Fruit fly (Drosophila melanogaster) whole organism, embryonic: ENCODE results near the gene CG5697.

Source experiments
- B-H2 ChIP-seq: fragments of 200-800 bp; sonication (Bioruptor generic); optimal IDR thresholded peaks from 2 replicates; lab custom pipeline; 2018; ENCODE audit warnings: missing biosample characterization, mild to moderate bottlenecking, missing genetic modification characterization
- BtbVII ChIP-seq: fragments of 200-800 bp; sonication (Bioruptor generic); optimal IDR thresholded peaks from 3 replicates; lab custom pipeline; 2017; ENCODE audit warnings: missing biosample characterization, mild to moderate bottlenecking, missing genetic modification characterization
- CG10959 ChIP-seq: fragments of 200-800 bp; sonication (Bioruptor generic); IDR thresholded peaks from 2 replicates; pipeline ENCODE4 v1.3.6; 2022; ENCODE audit warnings: missing biosample characterization, missing genetic modification characterization
- CG12299 ChIP-seq: fragments of 200-800 bp; sonication (Bioruptor generic); optimal IDR thresholded peaks from 2 replicates; lab custom pipeline; 2018; ENCODE audit warnings: missing biosample characterization, mild to moderate bottlenecking, missing genetic modification characterization
- CG12391 ChIP-seq: fragments of 200-800 bp; sonication (Bioruptor generic); optimal IDR thresholded peaks from 3 replicates; lab custom pipeline; 2018; ENCODE audit warnings: missing biosample characterization, mild to moderate bottlenecking, missing genetic modification characterization, moderate library complexity
- CG15269 ChIP-seq: fragments of 200-800 bp; sonication (Bioruptor generic); optimal IDR thresholded peaks from 2 replicates; lab custom pipeline; 2018; ENCODE audit warnings: missing biosample characterization, mild to moderate bottlenecking, missing genetic modification characterization, moderate library complexity
- CG15601 ChIP-seq: fragments of 200-800 bp; sonication (Bioruptor generic); optimal IDR thresholded peaks from 3 replicates; lab custom pipeline; 2019; ENCODE audit warnings: missing biosample characterization, mild to moderate bottlenecking, missing genetic modification characterization, moderate library complexity
- CG17361 ChIP-seq: fragments of 200-800 bp; sonication (Bioruptor generic); IDR thresholded peaks from 3 replicates; pipeline ENCODE4 v1.3.6; 2022; ENCODE audit warnings: missing biosample characterization, missing genetic modification characterization
- CG17912 ChIP-seq: fragments of 200-800 bp; sonication (Bioruptor generic); optimal IDR thresholded peaks from 2 replicates; lab custom pipeline; 2018; ENCODE audit warnings: missing biosample characterization, mild to moderate bottlenecking, missing genetic modification characterization
- CG18476 ChIP-seq: fragments of 200-800 bp; sonication (Bioruptor generic); optimal IDR thresholded peaks from 2 replicates; lab custom pipeline; 2016; ENCODE audit warnings: missing biosample characterization, mild to moderate bottlenecking, missing genetic modification characterization
- CG18599 ChIP-seq: fragments of 200-800 bp; sonication (Bioruptor generic); optimal IDR thresholded peaks from 3 replicates; lab custom pipeline; 2017; ENCODE audit warnings: missing biosample characterization, missing genetic modification characterization, mild to moderate bottlenecking, moderate library complexity, missing genetic modification reagents
- CG2199 ChIP-seq: fragments of 200-800 bp; sonication (Bioruptor generic); IDR thresholded peaks from 3 replicates; pipeline ENCODE4 v1.3.6; 2022; ENCODE audit warnings: missing biosample characterization, missing genetic modification characterization
- CG31441 ChIP-seq: fragments of 200-800 bp; sonication (Bioruptor generic); IDR thresholded peaks from 2 replicates; pipeline ENCODE4 v1.3.6; 2022; ENCODE audit warnings: missing biosample characterization, missing genetic modification characterization
- CG3281 ChIP-seq: fragments of 200-800 bp; sonication (Bioruptor generic); optimal IDR thresholded peaks from 3 replicates; lab custom pipeline; 2017; ENCODE audit warnings: missing biosample characterization, mild to moderate bottlenecking, missing genetic modification characterization
- CG3847 ChIP-seq: fragments of 200-800 bp; sonication (Bioruptor generic); IDR thresholded peaks from 2 replicates; pipeline ENCODE4 v1.3.6; 2022; ENCODE audit warnings: missing biosample characterization, missing genetic modification characterization
- CG4282 ChIP-seq: fragments of 200-800 bp; sonication (Bioruptor generic); optimal IDR thresholded peaks from 2 replicates; lab custom pipeline; 2016; ENCODE audit warnings: missing biosample characterization, missing genetic modification characterization
- CG4404 ChIP-seq: fragments of 200-800 bp; sonication (Bioruptor generic); IDR thresholded peaks from 2 replicates; pipeline ENCODE4 v1.3.6; 2022; ENCODE audit warnings: missing biosample characterization, missing genetic modification characterization
- CG6791 ChIP-seq: fragments of 200-800 bp; sonication (Bioruptor generic); IDR thresholded peaks from 3 replicates; pipeline ENCODE4 v1.3.6; 2022; ENCODE audit warnings: missing biosample characterization, missing genetic modification characterization; ENCODE audit not compliant: partially characterized antibody
- CG8290 ChIP-seq, 3 experiments: fragments of 200-800 bp; sonication (Bioruptor generic); optimal IDR thresholded peaks; 2 replicates each; lab custom pipeline; 2016 to 2019; ENCODE audit warnings: missing biosample characterization in 3 of 3, missing genetic modification characterization in 3 of 3, mild to moderate bottlenecking in 2 of 3, moderate library complexity in 1 of 3
- CG9215 ChIP-seq: fragments of 200-800 bp; sonication (Bioruptor generic); IDR thresholded peaks from 2 replicates; pipeline ENCODE4 v1.3.6; 2022; ENCODE audit warnings: missing biosample characterization, missing genetic modification characterization
- Chrac-16 ChIP-seq: fragments of 200-800 bp; sonication (Bioruptor generic); optimal IDR thresholded peaks from 3 replicates; lab custom pipeline; 2016; ENCODE audit warnings: missing biosample characterization, missing genetic modification characterization
- Dek ChIP-seq: fragments of 200-800 bp; sonication (Bioruptor generic); optimal IDR thresholded peaks from 3 replicates; lab custom pipeline; 2019; ENCODE audit warnings: missing biosample characterization, mild to moderate bottlenecking, missing genetic modification characterization, moderate library complexity
- Dll ChIP-seq: fragments of 200-800 bp; sonication (Bioruptor generic); IDR thresholded peaks from 4 replicates; pipeline ENCODE4 v1.3.6; 2022; ENCODE audit warnings: missing biosample characterization, missing genetic modification characterization; ENCODE audit not compliant: partially characterized antibody
- H2.0 ChIP-seq: fragments of 200-800 bp; sonication (Bioruptor generic); IDR thresholded peaks from 2 replicates; pipeline ENCODE4 v1.3.6; 2022; ENCODE audit warnings: missing biosample characterization, missing genetic modification characterization
- Mrtf ChIP-seq: fragments of 200-800 bp; sonication (Bioruptor generic); IDR thresholded peaks from 3 replicates; pipeline ENCODE4 v1.3.6; 2022; ENCODE audit warnings: missing biosample characterization, missing genetic modification characterization
- Nf-YC ChIP-seq: fragments of 200-800 bp; optimal IDR thresholded peaks from 3 replicates; lab custom pipeline; 2019; ENCODE audit warnings: missing biosample characterization, mild to moderate bottlenecking, missing genetic modification characterization, moderate library complexity
- Side ChIP-seq: fragments of 200-800 bp; sonication (Bioruptor generic); optimal IDR thresholded peaks from 2 replicates; lab custom pipeline; 2016; ENCODE audit warnings: missing biosample characterization, missing genetic modification characterization
- Sry-β ChIP-seq: fragments of 200-800 bp; sonication (Bioruptor generic); optimal IDR thresholded peaks from 2 replicates; lab custom pipeline; 2018; ENCODE audit warnings: missing biosample characterization, mild to moderate bottlenecking, missing genetic modification characterization, moderate library complexity
- Taf1 ChIP-seq: fragments of 200-800 bp; sonication (Bioruptor generic); IDR thresholded peaks from 2 replicates; pipeline ENCODE4 v1.3.6; 2022; ENCODE audit warnings: missing biosample characterization, missing genetic modification characterization
- Vsx1 ChIP-seq: fragments of 200-800 bp; sonication (Bioruptor generic); optimal IDR thresholded peaks from 2 replicates; lab custom pipeline; 2017; ENCODE audit warnings: missing biosample characterization, mild to moderate bottlenecking, missing genetic modification characterization, missing genetic modification reagents
- ab ChIP-seq: fragments of 200-800 bp; sonication (Bioruptor generic); optimal IDR thresholded peaks from 2 replicates; lab custom pipeline; 2016; ENCODE audit warnings: missing biosample characterization, missing genetic modification characterization
- al ChIP-seq: fragments of 200-800 bp; sonication (Bioruptor generic); IDR thresholded peaks from 2 replicates; pipeline ENCODE4 v1.3.6; 2022; ENCODE audit warnings: missing biosample characterization, missing genetic modification characterization
- chif ChIP-seq, 2 experiments: fragments of 200-800 bp; sonication (Bioruptor generic); optimal IDR thresholded peaks; 3 replicates each; lab custom pipeline; 2016; ENCODE audit warnings: missing biosample characterization in 2 of 2, missing genetic modification characterization in 2 of 2
- chn ChIP-seq: fragments of 200-800 bp; sonication (Bioruptor generic); optimal IDR thresholded peaks from 2 replicates; lab custom pipeline; 2016; ENCODE audit warnings: missing biosample characterization, missing genetic modification characterization
- dpn ChIP-seq, 2 experiments: fragments of 200-800 bp; sonication (Bioruptor generic); optimal IDR thresholded peaks; 3 replicates each; lab custom pipeline; 2016; ENCODE audit warnings: missing biosample characterization in 2 of 2, missing genetic modification characterization in 2 of 2
- fd96Cb ChIP-seq: fragments of 200-800 bp; sonication (Bioruptor generic); optimal IDR thresholded peaks from 2 replicates; lab custom pipeline; 2018; ENCODE audit warnings: missing biosample characterization, mild to moderate bottlenecking, missing genetic modification characterization, moderate library complexity
- gcm2 ChIP-seq: fragments of 200-800 bp; sonication (Bioruptor generic); optimal IDR thresholded peaks from 2 replicates; lab custom pipeline; 2016; ENCODE audit warnings: missing biosample characterization, missing genetic modification characterization
- her ChIP-seq: fragments of 200-800 bp; sonication (Bioruptor generic); optimal IDR thresholded peaks from 2 replicates; lab custom pipeline; 2016; ENCODE audit warnings: missing biosample characterization, missing genetic modification characterization
- kni ChIP-seq: fragments of 200-800 bp; sonication (Bioruptor generic); optimal IDR thresholded peaks from 3 replicates; lab custom pipeline; 2017; ENCODE audit warnings: mild to moderate bottlenecking, missing biosample characterization, missing genetic modification reagents, missing genetic modification characterization
- rib ChIP-seq: fragments of 200-800 bp; sonication (Bioruptor generic); IDR thresholded peaks from 2 replicates; pipeline ENCODE4 v1.3.6; 2022; ENCODE audit warnings: missing biosample characterization, missing genetic modification characterization
- run ChIP-seq: fragments of 200-800 bp; sonication (Bioruptor generic); optimal IDR thresholded peaks from 3 replicates; lab custom pipeline; 2018; ENCODE audit warnings: missing biosample characterization, mild to moderate bottlenecking, missing genetic modification characterization
- sens-2 ChIP-seq: fragments of 200-800 bp; sonication (Bioruptor generic); IDR thresholded peaks from 2 replicates; pipeline ENCODE4 v1.3.6; 2022; ENCODE audit warnings: missing biosample characterization, missing genetic modification characterization
- slou ChIP-seq: fragments of 200-800 bp; sonication (Bioruptor generic); optimal IDR thresholded peaks from 3 replicates; lab custom pipeline; 2016; ENCODE audit warnings: missing biosample characterization, missing genetic modification characterization
- stwl ChIP-seq: fragments of 200-800 bp; sonication (Bioruptor generic); optimal IDR thresholded peaks from 3 replicates; lab custom pipeline; 2018; ENCODE audit warnings: missing biosample characterization, mild to moderate bottlenecking, missing genetic modification characterization, moderate library complexity
- tgo ChIP-seq: fragments of 200-800 bp; sonication (Bioruptor generic); IDR thresholded peaks from 3 replicates; pipeline ENCODE4 v1.3.6; 2022; ENCODE audit warnings: missing biosample characterization, missing genetic modification characterization
- tup ChIP-seq: fragments of 200-800 bp; sonication (Bioruptor generic); optimal IDR thresholded peaks from 2 replicates; lab custom pipeline; 2016; ENCODE audit warnings: missing biosample characterization, mild to moderate bottlenecking, missing genetic modification characterization, moderate library complexity
- zfh2 ChIP-seq: fragments of 200-800 bp; sonication (Bioruptor generic); optimal IDR thresholded peaks from 2 replicates; lab custom pipeline; 2016; ENCODE audit warnings: missing biosample characterization, missing genetic modification characterization

CG5697 gene

DNA sequence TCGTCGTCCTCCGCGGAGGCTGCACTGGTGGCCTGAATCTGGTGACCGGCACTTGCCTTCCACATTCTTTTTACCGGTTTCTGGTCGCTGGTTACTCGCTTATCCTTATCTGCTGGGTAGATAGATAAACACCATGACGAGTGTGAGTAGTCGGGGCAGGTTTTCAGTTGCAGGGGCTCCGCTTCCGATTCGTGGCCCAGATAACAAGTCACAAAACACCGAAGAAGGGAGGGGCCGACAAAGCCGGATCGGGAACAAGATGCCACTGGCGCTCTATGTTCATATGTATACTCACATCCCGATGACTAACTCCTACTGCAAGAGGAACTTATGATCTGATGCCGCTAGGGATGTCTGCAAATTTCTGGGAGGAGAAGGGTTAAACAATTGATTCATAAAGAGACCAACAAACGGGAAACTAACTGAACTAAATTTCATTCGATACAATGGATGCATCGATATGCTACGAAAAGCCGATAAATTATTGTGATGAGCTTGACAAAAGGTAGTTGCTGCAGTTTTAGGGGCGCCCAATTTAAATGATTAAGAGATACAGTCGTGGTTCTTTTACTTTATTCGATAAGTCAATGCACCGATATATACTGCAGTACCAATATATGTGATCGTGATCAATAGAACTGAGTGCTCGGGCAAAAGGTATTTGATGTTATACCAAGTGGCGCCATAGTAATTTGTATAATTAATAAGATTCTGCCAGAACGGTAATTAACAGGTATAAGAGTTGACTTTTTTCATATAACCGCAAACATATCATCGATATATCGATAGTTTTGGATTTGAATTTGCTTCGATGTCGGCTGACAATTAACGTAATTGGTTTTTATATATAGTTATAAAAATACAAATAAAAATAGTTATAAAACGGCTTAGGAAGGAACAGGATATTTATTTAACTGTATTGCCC is 48.5 kb downstream of the CG5697 start, which contains the start of gene Cortactin (continued):
- TF ChIP-seq fd96Cb: no peak
- TF ChIP-seq CG18599 (GFP tag; lab: Kevin White, UChicago): no peak
- no peak for TF ChIP-seq CG4404 (GFP tag; lab: Robert Waterston, UW)
- no peak for TF ChIP-seq CG12299 (tag; lab: Kevin White, UChicago)
- no peak for TF ChIP-seq H2.0 (GFP tag; lab: Robert Waterston, UW)
- no peak for TF ChIP-seq BtbVII
- peak; percentile 25; the same call in 1 of the 2 replicates for TF ChIP-seq CG3847 (GFP tag; lab: Robert Waterston, UW)
- TF ChIP-seq CG12391 (tag; lab: Kevin White, UChicago): no peak
- peak; percentile 2 for TF ChIP-seq Sry-β
- TF ChIP-seq al (GFP tag; lab: Robert Waterston, UW): no peak
- no peak for TF ChIP-seq CG4282 (GFP tag; lab: Kevin White, UChicago)
- TF ChIP-seq rib (GFP tag; lab: Robert Waterston, UW): 0 out of 2 replicates have a peak, but pooled peaks have one; percentile 15
- TF ChIP-seq CG6791 (GFP tag; lab: Robert Waterston, UW): peak; percentile 94
- peak; percentile 88 for TF ChIP-seq stwl (tag; lab: Kevin White, UChicago)
- TF ChIP-seq zfh2 (GFP tag; lab: Kevin White, UChicago): peak; percentile 11
- TF ChIP-seq Dll (GFP tag; lab: Robert Waterston, UW): peak; percentile 96
- TF ChIP-seq Vsx1 (GFP tag; lab: Kevin White, UChicago): no peak
- TF ChIP-seq CG17912 (GFP tag; lab: Kevin White, UChicago): peak; percentile 34
- no peak for TF ChIP-seq Chrac-16 (GFP tag; lab: Kevin White, UChicago)
- no peak for TF ChIP-seq tgo (GFP tag; lab: Robert Waterston, UW)
- TF ChIP-seq Side: no peak
- TF ChIP-seq Dek: peak; percentile 1
- TF ChIP-seq her (GFP tag; lab: Kevin White, UChicago): no peak
- TF ChIP-seq dpn (GFP tag; optimal IDR thresholded peaks at IDR 0.05; lab: Kevin White, UChicago): peak in 1 of 2 experiments; percentile 1
- no peak for TF ChIP-seq CG3281 (GFP tag; lab: Kevin White, UChicago)
- peak; percentile 77 for TF ChIP-seq kni
- no peak for TF ChIP-seq CG8290 (GFP tag; optimal IDR thresholded peaks at IDR 0.05; lab: Kevin White, UChicago)
- peak; percentile 68 to 86 for TF ChIP-seq CG8290 (tag; optimal IDR thresholded peaks at IDR 0.05; lab: Kevin White, UChicago)

DNA sequence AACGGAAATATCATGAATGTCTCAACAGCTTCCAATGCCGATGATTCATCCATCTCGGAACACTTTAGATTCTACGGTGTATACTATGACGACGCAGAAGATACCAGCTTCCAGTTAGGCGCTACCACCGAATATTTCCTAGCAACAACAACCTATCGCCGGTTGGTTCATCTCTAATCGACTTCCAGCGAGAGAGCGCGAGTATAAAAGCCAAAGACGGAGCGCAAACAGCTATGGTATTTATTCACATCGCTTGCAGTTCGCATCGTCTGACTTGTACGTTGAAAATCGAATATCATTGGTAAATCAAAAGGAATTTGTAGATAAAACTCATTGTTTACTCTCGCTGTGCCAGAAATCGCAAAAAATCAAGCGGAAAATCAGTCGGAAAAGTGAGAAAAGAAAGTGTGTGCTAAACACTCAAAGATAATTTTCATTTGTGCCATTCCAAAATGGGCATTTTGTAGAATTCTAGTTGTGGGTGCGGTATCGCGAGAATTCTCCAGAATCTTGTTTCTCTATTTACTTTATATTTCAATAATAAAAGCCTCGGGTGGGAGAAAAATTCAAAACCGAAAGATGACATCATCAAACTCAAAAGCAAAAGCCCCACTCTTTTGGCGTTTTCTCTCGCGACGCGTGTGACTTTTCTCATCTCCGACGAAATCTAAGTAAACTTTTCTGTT is 49.4 kb downstream of the CG5697 start, which contains the start of gene AnxB9:
AnxB9 (plus strand) TSS at position 232 of the 686 bp plus-strand sequence.
- TF ChIP-seq ab (GFP tag; lab: Kevin White, UChicago) (no peak), CG15601 (tag; lab: Kevin White, UChicago) (peak; percentile 8), dpn (GFP tag; optimal IDR thresholded peaks at IDR 0.05; lab: Kevin White, UChicago) (peak; percentile 23 to 53), Nf-YC (tag; lab: Kevin White, UChicago) (peak; percentile 34), stwl (tag; lab: Kevin White, UChicago) (no peak), CG17361 (no peak), sens-2 (GFP tag; lab: Robert Waterston, UW) (0 out of 2 replicates have a peak, but pooled peaks have one; percentile 50), chif (GFP tag; optimal IDR thresholded peaks at IDR 0.05; lab: Kevin White, UChicago) (no peak), run (tag; lab: Kevin White, UChicago) (peak; percentile 47), slou (GFP tag; lab: Kevin White, UChicago) (no peak), CG18599 (GFP tag; lab: Kevin White, UChicago) (peak; percentile 66), CG31441 (GFP tag; lab: Robert Waterston, UW) (no peak), gcm2 (GFP tag; lab: Kevin White, UChicago) (no peak), CG2199 (GFP tag; lab: Robert Waterston, UW) (peak; percentile 72; the same call in 2 of the 3 replicates), CG9215 (no peak), CG18476 (GFP tag; lab: Kevin White, UChicago) (no peak), chn (GFP tag; lab: Kevin White, UChicago) (peak; percentile 38), Mrtf (no peak), B-H2 (GFP tag; lab: Kevin White, UChicago) (peak; percentile 34), Taf1 (GFP tag; lab: Robert Waterston, UW) (no peak), tup (GFP tag; lab: Kevin White, UChicago) (no peak), CG10959 (no peak), CG15269 (tag; lab: Kevin White, UChicago) (peak; percentile 51)
